Fruit fly (Drosophila melanogaster) whole organism, embryonic: Measurements from ENCODE around the gene frm.

ENCODE experiments used
- Ada2b ChIP-seq: fragments of 200-800 bp; sonication (Bioruptor generic); IDR thresholded peaks from 2 replicates; pipeline ENCODE4 v1.3.6; 2022; ENCODE audit warnings: missing biosample characterization, missing genetic modification characterization
- Adf1 ChIP-seq: fragments of 200-800 bp; sonication (Bioruptor generic); IDR thresholded peaks from 2 replicates; pipeline ENCODE4 v1.3.6; 2022; ENCODE audit warnings: missing biosample characterization, missing genetic modification characterization
- Antp ChIP-seq: fragments of 200-800 bp; sonication (Bioruptor generic); optimal IDR thresholded peaks from 3 replicates; lab custom pipeline; 2016; ENCODE audit warnings: missing biosample characterization, missing genetic modification characterization
- Atf-2 ChIP-seq: fragments of 200-800 bp; sonication (Bioruptor generic); optimal IDR thresholded peaks from 2 replicates; lab custom pipeline; 2016; ENCODE audit warnings: missing biosample characterization, missing genetic modification characterization
- B-H2 ChIP-seq: fragments of 200-800 bp; sonication (Bioruptor generic); optimal IDR thresholded peaks from 2 replicates; lab custom pipeline; 2018; ENCODE audit warnings: missing biosample characterization, mild to moderate bottlenecking, missing genetic modification characterization
- CG1233 ChIP-seq: fragments of 200-800 bp; sonication (Bioruptor generic); optimal IDR thresholded peaks from 4 replicates; lab custom pipeline; 2018; ENCODE audit warnings: missing biosample characterization, mild to moderate bottlenecking, missing genetic modification characterization
- CG14050 ChIP-seq: fragments of 200-800 bp; sonication (Bioruptor generic); IDR thresholded peaks from 3 replicates; pipeline ENCODE4 v1.3.6; 2022; ENCODE audit warnings: missing biosample characterization, missing genetic modification characterization
- CG15073 ChIP-seq: fragments of 200-800 bp; sonication (Bioruptor generic); optimal IDR thresholded peaks from 2 replicates; lab custom pipeline; 2016; ENCODE audit warnings: missing biosample characterization, missing genetic modification characterization
- CG1529 ChIP-seq: fragments of 200-800 bp; sonication (Bioruptor generic); optimal IDR thresholded peaks from 3 replicates; lab custom pipeline; 2018; ENCODE audit warnings: missing biosample characterization, missing genetic modification characterization
- CG15479 ChIP-seq: fragments of 200-800 bp; sonication (Bioruptor generic); optimal IDR thresholded peaks from 3 replicates; lab custom pipeline; 2019; ENCODE audit warnings: missing biosample characterization, mild to moderate bottlenecking, missing genetic modification characterization, moderate library complexity
- CG16815 ChIP-seq: fragments of 200-800 bp; sonication (Bioruptor generic); optimal IDR thresholded peaks from 3 replicates; lab custom pipeline; 2017; ENCODE audit warnings: missing biosample characterization, mild to moderate bottlenecking, missing genetic modification characterization
- CG17385 ChIP-seq: fragments of 200-800 bp; sonication (Bioruptor generic); optimal IDR thresholded peaks from 3 replicates; lab custom pipeline; 2018; ENCODE audit warnings: missing biosample characterization, mild to moderate bottlenecking, missing genetic modification characterization
- CG18619 ChIP-seq: fragments of 200-800 bp; sonication (Bioruptor generic); optimal IDR thresholded peaks from 3 replicates; lab custom pipeline; 2017; ENCODE audit warnings: missing biosample characterization, mild to moderate bottlenecking, missing genetic modification characterization
- CG2129 ChIP-seq: fragments of 200-800 bp; sonication (Bioruptor generic); IDR thresholded peaks from 2 replicates; pipeline ENCODE4 v1.3.6; 2022; ENCODE audit warnings: missing biosample characterization, missing genetic modification characterization; ENCODE audit not compliant: partially characterized antibody
- CG32532 ChIP-seq: fragments of 200-800 bp; sonication (Bioruptor generic); IDR thresholded peaks from 2 replicates; pipeline ENCODE4 v1.3.6; 2022; ENCODE audit warnings: missing biosample characterization, missing genetic modification characterization
- CG3407 ChIP-seq: fragments of 200-800 bp; sonication (Bioruptor generic); optimal IDR thresholded peaks from 2 replicates; lab custom pipeline; 2018; ENCODE audit warnings: missing biosample characterization, mild to moderate bottlenecking, missing genetic modification characterization
- CG4617 ChIP-seq: fragments of 200-800 bp; sonication (Bioruptor generic); optimal IDR thresholded peaks from 3 replicates; lab custom pipeline; 2016; ENCODE audit warnings: missing biosample characterization, missing genetic modification characterization, borderline replicate concordance
- CG7556 ChIP-seq: fragments of 200-800 bp; sonication (Bioruptor generic); optimal IDR thresholded peaks from 2 replicates; lab custom pipeline; 2017; ENCODE audit warnings: missing biosample characterization, mild to moderate bottlenecking, missing genetic modification characterization
- CG7987 ChIP-seq: fragments of 200-800 bp; sonication (Bioruptor generic); optimal IDR thresholded peaks from 2 replicates; lab custom pipeline; 2018; ENCODE audit warnings: missing biosample characterization, mild to moderate bottlenecking, missing genetic modification characterization, moderate library complexity
- CG8089 ChIP-seq: fragments of 200-800 bp; sonication (Bioruptor generic); optimal IDR thresholded peaks from 3 replicates; lab custom pipeline; 2016; ENCODE audit warnings: missing biosample characterization, missing genetic modification characterization
- CG8359 ChIP-seq: fragments of 200-800 bp; sonication (Bioruptor generic); optimal IDR thresholded peaks from 2 replicates; lab custom pipeline; 2017; ENCODE audit warnings: missing biosample characterization, mild to moderate bottlenecking, missing genetic modification characterization, borderline replicate concordance
- CG8388 ChIP-seq: fragments of 200-800 bp; sonication (Bioruptor generic); optimal IDR thresholded peaks from 2 replicates; lab custom pipeline; 2019; ENCODE audit warnings: missing biosample characterization, mild to moderate bottlenecking, missing genetic modification characterization, moderate library complexity
- CG8478 ChIP-seq: fragments of >200 bp; optimal IDR thresholded peaks from 2 replicates; lab custom pipeline; 2018
- Dp ChIP-seq: fragments of 200-800 bp; sonication (Bioruptor generic); optimal IDR thresholded peaks from 2 replicates; lab custom pipeline; 2018; ENCODE audit warnings: missing biosample characterization, mild to moderate bottlenecking, missing genetic modification characterization, moderate library complexity
- ERR ChIP-seq: fragments of 200-800 bp; sonication (Bioruptor generic); optimal IDR thresholded peaks from 2 replicates; lab custom pipeline; 2016; ENCODE audit warnings: missing biosample characterization, missing genetic modification characterization
- HLH4C ChIP-seq: fragments of 200-800 bp; sonication (Bioruptor generic); IDR thresholded peaks from 3 replicates; pipeline ENCODE4 v1.3.6; 2022; ENCODE audit warnings: missing biosample characterization, missing genetic modification characterization; ENCODE audit not compliant: partially characterized antibody
- Lim3 ChIP-seq: fragments of 200-800 bp; sonication (Bioruptor generic); IDR thresholded peaks from 2 replicates; pipeline ENCODE4 v1.3.6; 2022; ENCODE audit warnings: missing biosample characterization, missing genetic modification characterization
- MTF-1 ChIP-seq: fragments of 200-800 bp; sonication (Bioruptor generic); optimal IDR thresholded peaks from 2 replicates; lab custom pipeline; 2018; ENCODE audit warnings: missing biosample characterization, mild to moderate bottlenecking, missing genetic modification characterization, borderline replicate concordance
- Meics ChIP-seq: fragments of 200-800 bp; sonication (Bioruptor generic); optimal IDR thresholded peaks from 2 replicates; lab custom pipeline; 2017; ENCODE audit warnings: missing biosample characterization, mild to moderate bottlenecking, missing genetic modification characterization
- Neu2 ChIP-seq: fragments of 200-800 bp; sonication (Bioruptor generic); optimal IDR thresholded peaks from 3 replicates; lab custom pipeline; 2016; ENCODE audit warnings: missing biosample characterization, missing genetic modification characterization, borderline replicate concordance
- Optix ChIP-seq: fragments of 200-800 bp; sonication (Bioruptor generic); IDR thresholded peaks from 3 replicates; pipeline ENCODE4 v1.3.6; 2022; ENCODE audit warnings: missing biosample characterization, missing genetic modification characterization
- Poxn ChIP-seq: fragments of 200-800 bp; sonication (Bioruptor generic); IDR thresholded peaks from 2 replicates; pipeline ENCODE4 v1.3.6; 2022; ENCODE audit warnings: missing biosample characterization, missing genetic modification characterization
- ac ChIP-seq: fragments of 200-800 bp; sonication (Bioruptor generic); optimal IDR thresholded peaks from 3 replicates; lab custom pipeline; 2017; ENCODE audit warnings: missing biosample characterization, mild to moderate bottlenecking, missing genetic modification characterization
- cas ChIP-seq: fragments of 200-800 bp; sonication (Bioruptor generic); IDR thresholded peaks from 2 replicates; pipeline ENCODE4 v1.3.6; 2022; ENCODE audit warnings: missing biosample characterization, missing genetic modification characterization
- da ChIP-seq: fragments of 200-800 bp; sonication (Bioruptor generic); optimal IDR thresholded peaks from 2 replicates; lab custom pipeline; 2016; ENCODE audit warnings: missing biosample characterization, missing genetic modification characterization
- dimm ChIP-seq: fragments of 200-800 bp; sonication (Bioruptor generic); IDR thresholded peaks from 2 replicates; pipeline ENCODE4 v1.3.6; 2022; ENCODE audit warnings: missing biosample characterization, missing genetic modification characterization
- dpn ChIP-seq, 2 experiments: fragments of 200-800 bp; sonication (Bioruptor generic); optimal IDR thresholded peaks; 3 replicates each; lab custom pipeline; 2016; ENCODE audit warnings: missing biosample characterization in 2 of 2, missing genetic modification characterization in 2 of 2
- fd3F ChIP-seq: fragments of 200-800 bp; sonication (Bioruptor generic); optimal IDR thresholded peaks from 2 replicates; lab custom pipeline; 2018; ENCODE audit warnings: missing biosample characterization, mild to moderate bottlenecking, missing genetic modification characterization, moderate library complexity
- hb ChIP-seq: fragments of 200-800 bp; sonication (Bioruptor generic); IDR thresholded peaks from 3 replicates; pipeline ENCODE4 v1.3.6; 2022; ENCODE audit warnings: missing biosample characterization, missing genetic modification characterization; ENCODE audit not compliant: partially characterized antibody
- hbn ChIP-seq: fragments of 200-800 bp; sonication (Bioruptor generic); IDR thresholded peaks from 2 replicates; pipeline ENCODE4 v1.3.6; 2022; ENCODE audit warnings: missing biosample characterization, missing genetic modification characterization; ENCODE audit not compliant: partially characterized antibody
- jing ChIP-seq: fragments of 200-800 bp; sonication (Bioruptor generic); optimal IDR thresholded peaks from 2 replicates; lab custom pipeline; 2018; ENCODE audit warnings: missing biosample characterization, mild to moderate bottlenecking, missing genetic modification characterization
- ken ChIP-seq: fragments of 200-800 bp; sonication (Bioruptor generic); IDR thresholded peaks from 3 replicates; pipeline ENCODE4 v1.3.6; 2022; ENCODE audit warnings: missing biosample characterization, missing genetic modification characterization
- odd ChIP-seq: fragments of 200-800 bp; sonication (Bioruptor generic); optimal IDR thresholded peaks from 2 replicates; lab custom pipeline; 2017; ENCODE audit warnings: missing biosample characterization, mild to moderate bottlenecking, missing genetic modification characterization
- pan ChIP-seq, 4 experiments: fragments of >200 bp in 3 of 4; fragments of 200-800 bp in 1 of 4; sonication (Bioruptor generic) in 1 of 4; optimal IDR thresholded peaks in 3 of 4; IDR thresholded peaks in 1 of 4; 2 replicates each; pipeline versions ENCODE4 v1.3.6 to Lab custom; 2017 to 2022; ENCODE audit warnings: missing biosample characterization in 2 of 4, missing genetic modification characterization in 2 of 4, mixed read lengths in 1 of 4
- ro ChIP-seq: fragments of 200-800 bp; sonication (Bioruptor generic); IDR thresholded peaks from 2 replicates; pipeline ENCODE4 v1.3.6; 2022; ENCODE audit warnings: missing biosample characterization, missing genetic modification characterization
- sr ChIP-seq: fragments of 200-800 bp; sonication (Bioruptor generic); IDR thresholded peaks from 3 replicates; pipeline ENCODE4 v1.3.6; 2022; ENCODE audit warnings: missing biosample characterization, missing genetic modification characterization
- unc-4 ChIP-seq: fragments of 200-800 bp; sonication (Bioruptor generic); IDR thresholded peaks from 2 replicates; pipeline ENCODE4 v1.3.6; 2022; ENCODE audit warnings: missing biosample characterization, missing genetic modification characterization; ENCODE audit not compliant: partially characterized antibody

The frm gene

dm6 chr3L:5577250-5578138 is 26.5 kb upstream of the frm start, which contains the start of gene Msr-110 (continued):
- peak; percentile 73 for TF ChIP-seq CG1529 (GFP tag; lab: Kevin White, UChicago)
- TF ChIP-seq Lim3 (GFP tag; lab: Robert Waterston, UW), result 0 out of 2 replicates have a peak, but pooled peaks have one; percentile 48
- TF ChIP-seq Atf-2, result peak; percentile 59
- peak; percentile 86 for TF ChIP-seq B-H2
- peak; percentile 86 for TF ChIP-seq CG1233 (GFP tag; lab: Kevin White, UChicago)
- peak; percentile 93 for TF ChIP-seq Adf1
- TF ChIP-seq CG16815, result peak; percentile 75
- peak; percentile 25 for TF ChIP-seq CG15073 (GFP tag; lab: Kevin White, UChicago)
- peak; percentile 24; the same call in 1 of the 3 replicates for TF ChIP-seq sr (GFP tag; lab: Robert Waterston, UW)
- peak; percentile 70 for TF ChIP-seq cas (GFP tag; lab: Robert Waterston, UW)
- peak; percentile 92 for TF ChIP-seq Meics (GFP tag; lab: Kevin White, UChicago)
- TF ChIP-seq fd3F, result peak; percentile 87
- peak; percentile 3 for TF ChIP-seq Neu2
- TF ChIP-seq CG8089 (GFP tag; lab: Kevin White, UChicago), result peak; percentile 69
- no peak for TF ChIP-seq CG15479 (GFP tag; lab: Kevin White, UChicago)
- TF ChIP-seq Antp (GFP tag; lab: Kevin White, UChicago), result peak; percentile 71
- no peak for TF ChIP-seq pan (optimal IDR thresholded peaks at IDR 0.05; lab: Kevin White, UChicago)
- peak in 1 of 2 experiments; percentile 90 for TF ChIP-seq pan (GFP tag; optimal IDR thresholded peaks at IDR 0.05 in 1 of 2, IDR thresholded peaks at IDR 0.05 in 1 of 2)
- peak; percentile 73 to 85 for TF ChIP-seq dpn (GFP tag; optimal IDR thresholded peaks at IDR 0.05; lab: Kevin White, UChicago)
- no peak for TF ChIP-seq hbn (GFP tag; lab: Robert Waterston, UW)
- peak; percentile 91 for TF ChIP-seq CG7556 (GFP tag; lab: Kevin White, UChicago)
- TF ChIP-seq CG3407 (GFP tag; lab: Kevin White, UChicago), result peak; percentile 74
- peak; percentile 78; the same call in 2 of the 3 replicates for TF ChIP-seq CG14050
- no peak for TF ChIP-seq ac
- no peak for TF ChIP-seq unc-4 (GFP tag; lab: Robert Waterston, UW)
- peak; percentile 82 for TF ChIP-seq ro (GFP tag; lab: Robert Waterston, UW)
- TF ChIP-seq CG2129 (GFP tag; lab: Robert Waterston, UW), result no peak
- TF ChIP-seq hb (GFP tag; lab: Robert Waterston, UW), result no peak
- peak; percentile 84 for TF ChIP-seq Optix (GFP tag; lab: Robert Waterston, UW)
- peak; percentile 24 for TF ChIP-seq CG4617 (GFP tag; lab: Kevin White, UChicago)
- TF ChIP-seq ken (GFP tag; lab: Robert Waterston, UW), result peak; percentile 65
- peak; percentile 39 for TF ChIP-seq CG8359
- peak; percentile 84 for TF ChIP-seq Ada2b (GFP tag; lab: Robert Waterston, UW)
- peak; percentile 78 for TF ChIP-seq jing (GFP tag; lab: Kevin White, UChicago)
- TF ChIP-seq CG18619, result peak; percentile 82
- peak; percentile 21; the same call in 1 of the 2 replicates for TF ChIP-seq dimm (GFP tag; lab: Robert Waterston, UW)
- peak; percentile 69 for TF ChIP-seq CG7987
- peak; percentile 88 for TF ChIP-seq CG17385 (GFP tag; lab: Kevin White, UChicago)
- TF ChIP-seq Poxn (GFP tag; lab: Robert Waterston, UW), result peak; percentile 61
- TF ChIP-seq Dp (GFP tag; lab: Kevin White, UChicago), result no peak
- TF ChIP-seq CG32532 (GFP tag; lab: Robert Waterston, UW), result peak; percentile 95
- TF ChIP-seq odd (GFP tag; lab: Kevin White, UChicago), result peak; percentile 79
- no peak for TF ChIP-seq HLH4C (GFP tag; lab: Robert Waterston, UW)
- no peak for TF ChIP-seq ERR (GFP tag; lab: Kevin White, UChicago)
- peak; percentile 56 for TF ChIP-seq MTF-1
- peak; percentile 72 for TF ChIP-seq CG8388 (GFP tag; lab: Kevin White, UChicago)
- TF ChIP-seq CG8478 (lab: Kevin White, UChicago), result no peak
- TF ChIP-seq da (GFP tag; lab: Kevin White, UChicago), result peak; percentile 62
